Worm (Caenorhabditis elegans) whole organism, L2 larva: ENCODE results near the gene pld-1.

Source experiments
- elt-3 ChIP-seq: sonication (generic microtip); optimal IDR thresholded peaks from 2 replicates; lab custom pipeline; 2017; ENCODE audit warnings: missing biosample characterization, missing genetic modification characterization
- lin-13 ChIP-seq: fragments of 150-350 bp; optimal IDR thresholded peaks from 2 replicates; lab custom pipeline; 2014; ENCODE audit warnings: missing biosample characterization, missing genetic modification reagents, missing genetic modification characterization
- nhr-237 ChIP-seq: fragments of 150-350 bp; optimal IDR thresholded peaks from 2 replicates; lab custom pipeline; 2014; ENCODE audit warnings: missing biosample characterization, missing genetic modification characterization
- unc-55 ChIP-seq: fragments of 150-350 bp; sonication (generic microtip); optimal IDR thresholded peaks from 3 replicates; lab custom pipeline; 2014; ENCODE audit warnings: missing biosample characterization, missing genetic modification reagents, missing genetic modification characterization
- unc-62 ChIP-seq: fragments of 150-350 bp; optimal IDR thresholded peaks from 2 replicates; lab custom pipeline; 2014; ENCODE audit warnings: missing biosample characterization, missing genetic modification reagents, missing genetic modification characterization
- zag-1 ChIP-seq: fragments of 150-350 bp; optimal IDR thresholded peaks from 2 replicates; lab custom pipeline; 2014; ENCODE audit warnings: missing biosample characterization, missing genetic modification characterization
- ztf-11 ChIP-seq: sonication (generic microtip); optimal IDR thresholded peaks from 2 replicates; lab custom pipeline; 2017; ENCODE audit warnings: missing biosample characterization, missing genetic modification characterization

DNA sequence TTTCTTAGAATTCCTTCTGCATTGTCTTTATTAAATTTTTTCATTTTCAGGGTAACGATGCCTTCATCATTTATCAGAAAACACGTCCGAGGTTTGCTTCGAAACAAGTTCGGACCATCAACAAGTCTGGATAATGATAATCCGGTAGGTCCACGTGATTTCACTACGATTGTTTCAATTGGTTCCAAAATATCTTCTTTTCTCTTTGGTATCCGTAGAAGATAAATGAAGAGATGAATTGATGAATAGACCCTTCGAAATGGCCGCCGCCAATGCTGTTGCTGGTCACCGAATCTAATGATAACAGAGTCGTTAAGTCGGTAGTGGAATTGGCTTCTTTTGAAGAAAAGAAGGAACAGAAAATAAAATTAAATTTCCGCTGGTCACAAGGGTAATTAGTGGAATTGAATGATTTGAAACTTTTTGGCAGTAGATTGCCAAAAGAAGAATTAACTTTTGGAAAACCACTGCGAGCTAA, 41.6 kb downstream of the pld-1 start, which contains the start of gene F33G12.6:
- TF ChIP-seq ztf-11 (no peak), lin-13 (GFP tag; lab: Kevin White, UChicago) (no peak), elt-3 (no peak), zag-1 (tag; lab: Kevin White, UChicago) (no peak), nhr-237 (tag; lab: Kevin White, UChicago) (no peak), unc-62 (GFP tag; lab: Kevin White, UChicago) (no peak), unc-55 (GFP tag; lab: Kevin White, UChicago) (no peak)
